Worm (Caenorhabditis elegans): ENCODE measurements around the gene C50B6.3.

ce11 chrV:13335883-13336419 lies 22.6 kb downstream of the C50B6.3 start, which contains the start of gene C50B6.9:
- no peak for TF ChIP-seq ceh-9 (tag; optimal IDR thresholded peaks at IDR 0.05)
- TF ChIP-seq sox-4 (tag; optimal IDR thresholded peaks at IDR 0.05), result no peak
- TF ChIP-seq hlh-6 (tag; optimal IDR thresholded peaks at IDR 0.05), result no peak
- no peak for TF ChIP-seq ets-4 (tag; optimal IDR thresholded peaks at IDR 0.05)
- TF ChIP-seq unc-86 (tag; optimal IDR thresholded peaks at IDR 0.05), result no peak
- TF ChIP-seq ama-1 (optimal IDR thresholded peaks at IDR 0.05), result no peak
- no peak for TF ChIP-seq pqm-1 (tag; optimal IDR thresholded peaks at IDR 0.05)
- no peak for TF ChIP-seq pha-4 (tag; optimal IDR thresholded peaks at IDR 0.05)
- TF ChIP-seq dmd-4 (tag; optimal IDR thresholded peaks at IDR 0.05; ENCODE audit: borderline replicate concordance), result no peak

Measured in whole organism, late embryonic.